Fruit fly (Drosophila melanogaster): ENCODE results near the gene CASK.

The CASK gene

DNA sequence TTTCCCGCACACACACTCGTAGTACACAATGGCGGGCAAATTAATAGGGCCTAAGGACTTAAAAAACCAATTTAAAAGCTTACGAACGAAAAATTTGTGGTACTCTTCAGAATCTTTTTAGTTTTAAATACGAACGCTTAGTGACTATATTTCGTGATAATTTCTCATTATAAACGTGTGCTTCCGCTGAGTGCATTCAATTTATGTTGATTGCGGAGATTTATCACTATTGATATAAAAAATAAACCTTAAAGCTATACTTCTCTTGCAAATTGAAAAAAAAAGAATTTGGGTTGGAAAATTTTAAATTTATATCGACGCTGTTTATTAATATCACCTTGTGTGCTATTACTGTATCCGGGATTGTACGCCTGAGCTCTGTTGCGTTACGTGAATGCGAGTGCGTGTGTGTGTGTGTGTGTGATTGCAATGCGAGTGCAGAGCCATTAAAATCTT, 26.5 kb upstream of the CASK start:
- TF ChIP-seq EcR (GFP tag; optimal IDR thresholded peaks at IDR 0.05) (no peak), psq (optimal IDR thresholded peaks at IDR 0.05) (no peak), Dll (optimal IDR thresholded peaks at IDR 0.05) (no peak), pan (optimal IDR thresholded peaks at IDR 0.05) (no peak), usp (GFP tag; optimal IDR thresholded peaks at IDR 0.05) (no peak), CG8478 (optimal IDR thresholded peaks at IDR 0.05) (no peak)

DNA sequence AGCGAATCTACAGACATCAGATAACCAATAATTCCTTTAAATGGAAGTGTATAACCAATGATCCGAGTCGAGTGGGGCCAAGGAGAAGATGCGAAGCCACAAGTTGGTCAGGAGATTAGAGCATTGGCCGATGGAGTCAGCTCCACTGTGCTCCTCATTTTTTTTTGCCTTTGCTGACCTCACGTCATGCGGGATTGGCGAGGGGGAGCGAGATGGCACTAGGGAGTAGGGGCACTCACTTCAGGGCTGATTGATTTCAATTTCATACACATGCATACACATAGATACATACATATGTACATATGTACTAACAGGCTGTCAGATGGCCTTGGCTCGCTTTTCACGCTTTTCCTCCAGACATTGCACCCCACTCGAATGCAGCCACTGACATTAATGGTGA, 25.8 kb upstream of the CASK start:
- TF ChIP-seq psq (optimal IDR thresholded peaks at IDR 0.05): no peak

DNA sequence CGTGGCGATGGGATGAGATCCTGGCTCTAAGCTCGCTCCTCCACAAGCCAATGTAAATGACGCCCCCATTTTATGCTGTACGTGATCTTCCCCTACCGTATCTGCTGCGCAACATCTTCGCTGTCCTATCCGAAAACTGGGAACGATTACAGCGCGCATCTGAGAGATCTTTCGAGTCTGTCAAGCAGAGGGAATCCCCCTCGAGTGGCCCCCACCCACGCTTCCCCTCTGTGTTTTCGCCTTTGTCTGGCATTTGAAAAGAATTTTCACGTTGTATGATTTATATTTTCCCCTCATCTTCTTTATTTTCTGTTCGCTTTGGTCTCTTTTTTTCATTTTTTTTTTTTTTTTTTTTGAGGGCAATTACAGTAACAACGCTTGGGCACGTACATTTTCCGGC, 25.0 kb upstream of the CASK start:
- no peak for TF ChIP-seq EcR (GFP tag; optimal IDR thresholded peaks at IDR 0.05)
- no peak for TF ChIP-seq pan (optimal IDR thresholded peaks at IDR 0.05)
- no peak for TF ChIP-seq psq (optimal IDR thresholded peaks at IDR 0.05)
- TF ChIP-seq usp (GFP tag; optimal IDR thresholded peaks at IDR 0.05): no peak
- no peak for TF ChIP-seq CG8478 (optimal IDR thresholded peaks at IDR 0.05)
- TF ChIP-seq Dll (optimal IDR thresholded peaks at IDR 0.05): no peak

DNA sequence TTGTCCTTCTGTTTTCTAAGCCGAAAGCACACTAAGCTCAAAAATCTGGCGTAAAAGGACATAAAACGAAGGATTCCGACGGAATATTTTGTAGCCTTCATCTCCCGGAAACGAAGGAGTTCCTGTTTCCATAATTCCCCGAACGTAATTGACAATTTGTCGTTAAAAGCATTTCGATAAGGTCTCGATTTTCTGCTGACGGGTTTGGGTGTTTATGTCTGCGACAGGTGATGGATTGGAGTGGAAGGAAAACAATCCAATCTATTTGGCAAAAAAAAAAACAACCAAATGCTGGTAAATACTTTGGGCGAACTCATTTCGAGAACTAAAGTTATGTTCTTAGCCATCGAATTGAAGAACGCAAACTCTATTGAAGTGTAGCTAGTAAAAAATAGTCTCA, 24.1 kb upstream of the CASK start, which contains the start of gene Gr93d:
TSS of gene Gr93d (minus strand) at position 101 of the 400 bp plus-strand sequence.
- TF ChIP-seq psq (optimal IDR thresholded peaks at IDR 0.05) (no peak), Dll (optimal IDR thresholded peaks at IDR 0.05) (no peak), EcR (GFP tag; optimal IDR thresholded peaks at IDR 0.05) (no peak), CG8478 (optimal IDR thresholded peaks at IDR 0.05) (no peak), pan (optimal IDR thresholded peaks at IDR 0.05) (no peak), usp (GFP tag; optimal IDR thresholded peaks at IDR 0.05) (no peak)

DNA sequence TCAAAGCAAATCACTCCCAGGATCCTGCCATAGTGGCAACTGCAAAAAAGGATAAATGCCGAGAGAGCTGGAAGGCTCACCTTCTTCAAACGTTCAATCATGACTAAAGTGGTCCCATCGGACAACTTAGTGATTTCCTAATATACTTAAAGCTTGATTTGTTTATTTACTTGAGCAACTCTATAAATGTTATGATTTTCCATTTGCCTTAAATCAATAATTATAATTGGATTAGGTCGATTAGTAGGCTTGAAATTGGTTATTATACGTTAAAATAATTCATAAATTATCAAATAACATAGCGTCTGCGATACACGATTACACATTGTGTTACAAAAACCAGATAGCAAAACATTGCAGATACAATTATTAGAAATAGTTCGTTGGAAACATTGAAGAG, 22.7 kb upstream of the CASK start, which contains the start of gene Gr93c:
TSS of gene Gr93c (minus strand) at position 101 of the 400 bp plus-strand sequence.
- no peak for TF ChIP-seq CG8478 (optimal IDR thresholded peaks at IDR 0.05)
- no peak for TF ChIP-seq pan (optimal IDR thresholded peaks at IDR 0.05)
- no peak for TF ChIP-seq psq (optimal IDR thresholded peaks at IDR 0.05)

DNA sequence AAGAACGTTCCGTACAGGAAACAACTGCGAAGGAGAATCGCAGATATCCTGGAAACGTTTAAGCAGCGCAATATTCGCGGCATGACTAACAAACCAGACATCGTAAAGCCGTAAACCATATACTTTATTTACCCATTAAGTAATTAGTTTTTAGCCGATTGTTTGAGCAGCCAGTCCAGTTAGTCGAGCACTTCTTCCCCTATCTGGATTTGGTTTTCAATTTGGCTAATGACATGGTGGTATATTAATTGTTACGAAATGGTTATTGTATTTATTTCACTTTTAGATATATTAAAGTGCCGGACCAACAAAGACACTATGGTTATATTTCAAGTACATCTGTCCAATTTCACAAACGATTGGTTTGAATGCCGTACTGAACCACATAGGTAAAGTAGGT, 21.2 kb upstream of the CASK start, which contains the start of gene Gr93b:
TSS of gene Gr93b (minus strand) at position 101 of the 400 bp plus-strand sequence.
- TF ChIP-seq psq (optimal IDR thresholded peaks at IDR 0.05): no peak
- TF ChIP-seq EcR (GFP tag; optimal IDR thresholded peaks at IDR 0.05): no peak
- TF ChIP-seq pan (optimal IDR thresholded peaks at IDR 0.05): no peak
- TF ChIP-seq CG8478 (optimal IDR thresholded peaks at IDR 0.05): no peak
- TF ChIP-seq usp (GFP tag; optimal IDR thresholded peaks at IDR 0.05): no peak
- TF ChIP-seq Dll (optimal IDR thresholded peaks at IDR 0.05): no peak

DNA sequence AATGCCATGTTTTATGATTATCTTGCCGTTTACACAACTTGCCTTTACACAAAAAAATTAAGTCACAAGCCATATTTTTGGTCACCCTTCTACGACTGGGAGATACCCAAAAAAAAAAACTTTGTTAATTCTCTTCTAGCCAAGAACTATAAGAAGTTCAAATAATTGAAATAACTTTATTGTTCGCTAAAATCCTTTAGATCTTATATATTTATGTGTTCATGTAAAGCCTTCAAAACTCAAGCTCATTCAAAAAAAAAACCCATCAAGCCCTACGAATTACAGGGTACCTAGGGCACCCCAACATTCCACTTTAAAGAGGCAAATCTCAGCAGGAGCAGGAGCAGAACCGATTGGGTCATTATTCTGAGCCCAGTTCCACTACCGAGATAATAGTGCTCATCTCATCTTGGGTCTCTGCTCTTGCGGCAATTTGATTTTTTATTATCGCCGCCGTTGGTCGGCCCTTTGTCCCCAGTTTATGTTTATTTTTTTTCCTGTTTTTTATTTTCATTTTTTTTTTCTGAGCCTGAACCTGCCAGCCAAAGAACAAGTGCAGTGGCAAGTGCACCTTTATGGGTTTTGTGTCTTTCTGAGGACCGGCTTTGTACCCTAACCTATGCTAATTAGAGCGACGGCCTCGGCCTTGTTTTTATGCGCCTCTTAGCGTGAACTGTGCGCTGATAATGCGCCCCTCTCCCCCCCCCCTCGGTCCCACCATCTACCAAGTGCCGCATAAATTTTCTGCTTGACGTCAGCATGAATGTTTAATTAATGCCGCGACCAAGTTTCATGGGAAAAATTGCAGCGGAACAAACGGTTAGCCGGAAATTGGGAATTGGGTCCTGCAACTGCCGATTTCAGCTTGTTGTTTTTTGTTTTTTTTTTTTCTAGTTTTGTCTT, 19.3 kb upstream of the CASK start:
- TF ChIP-seq EcR (GFP tag; optimal IDR thresholded peaks at IDR 0.05): no peak
- TF ChIP-seq Dll (optimal IDR thresholded peaks at IDR 0.05): no peak
- no peak for TF ChIP-seq CG8478 (optimal IDR thresholded peaks at IDR 0.05)
- no peak for TF ChIP-seq pan (optimal IDR thresholded peaks at IDR 0.05)
- TF ChIP-seq psq (optimal IDR thresholded peaks at IDR 0.05): no peak
- no peak for TF ChIP-seq usp (GFP tag; optimal IDR thresholded peaks at IDR 0.05)

DNA sequence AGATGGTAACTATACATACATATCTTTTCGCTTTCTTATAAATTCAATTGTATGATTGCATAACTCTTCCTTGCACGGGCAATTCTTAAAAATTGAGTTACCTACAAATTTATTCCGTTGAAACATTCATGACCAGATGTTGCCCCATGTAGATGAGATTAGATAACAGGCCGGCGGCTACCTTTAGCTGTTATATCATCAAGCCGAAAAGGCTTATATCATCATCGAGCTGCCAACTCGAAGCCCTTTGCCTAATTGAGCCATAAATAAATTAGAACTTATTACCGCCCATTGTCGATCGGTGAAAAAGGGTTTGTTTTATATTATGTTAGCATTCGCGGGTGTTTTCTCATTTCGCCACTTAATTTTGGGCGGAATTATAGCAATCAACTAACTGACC, 18.0 kb upstream of the CASK start:
- TF ChIP-seq EcR (GFP tag; optimal IDR thresholded peaks at IDR 0.05): no peak
- no peak for TF ChIP-seq pan (optimal IDR thresholded peaks at IDR 0.05)
- TF ChIP-seq Dll (optimal IDR thresholded peaks at IDR 0.05): no peak
- TF ChIP-seq CG8478 (optimal IDR thresholded peaks at IDR 0.05): no peak
- no peak for TF ChIP-seq usp (GFP tag; optimal IDR thresholded peaks at IDR 0.05)
- no peak for TF ChIP-seq psq (optimal IDR thresholded peaks at IDR 0.05)

DNA sequence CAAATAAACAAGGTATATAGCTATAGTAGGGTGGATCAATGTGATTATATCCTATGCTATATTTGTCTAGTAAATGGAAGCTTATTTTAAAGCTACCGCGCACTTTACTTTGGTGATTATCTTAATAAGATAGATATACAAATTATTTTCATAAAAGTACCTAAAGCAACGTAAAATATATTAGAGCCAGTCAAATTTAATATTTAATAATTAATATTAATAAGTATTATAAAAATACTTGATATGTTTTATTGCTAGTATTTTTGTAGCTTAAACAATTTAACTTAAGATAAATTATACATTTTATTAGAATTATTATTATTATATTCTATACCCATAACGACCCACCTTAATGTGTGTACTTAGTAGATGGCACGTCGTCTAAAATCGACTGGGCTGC, 17.2 kb upstream of the CASK start:
- no peak for TF ChIP-seq usp (GFP tag; optimal IDR thresholded peaks at IDR 0.05)
- TF ChIP-seq EcR (GFP tag; optimal IDR thresholded peaks at IDR 0.05): no peak
- no peak for TF ChIP-seq pan (optimal IDR thresholded peaks at IDR 0.05)
- TF ChIP-seq Dll (optimal IDR thresholded peaks at IDR 0.05): no peak
- TF ChIP-seq psq (optimal IDR thresholded peaks at IDR 0.05): no peak
- TF ChIP-seq CG8478 (optimal IDR thresholded peaks at IDR 0.05): no peak

DNA sequence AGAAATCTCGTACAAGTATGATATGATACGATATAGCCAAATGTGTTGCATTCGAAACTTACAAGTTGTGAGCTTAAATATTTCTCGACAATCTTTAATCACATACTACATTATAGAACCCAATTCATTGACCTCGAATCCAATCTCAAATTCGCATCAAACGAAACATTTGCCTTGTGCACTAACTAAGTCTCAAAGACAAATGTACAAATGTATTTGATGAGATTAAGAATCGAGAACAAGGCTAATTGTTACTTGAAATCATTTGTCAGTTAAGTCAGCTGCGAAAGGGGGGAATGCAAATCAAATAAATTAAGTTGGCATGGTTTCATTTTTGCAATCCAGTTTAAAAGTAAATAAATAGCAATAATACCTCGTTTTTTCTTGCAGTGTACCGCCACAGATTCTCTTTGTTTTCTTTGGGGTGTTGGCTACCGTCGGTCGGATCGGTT, 16.1 kb upstream of the CASK start:
- no peak for TF ChIP-seq EcR (GFP tag; optimal IDR thresholded peaks at IDR 0.05)
- no peak for TF ChIP-seq usp (GFP tag; optimal IDR thresholded peaks at IDR 0.05)
- TF ChIP-seq psq (optimal IDR thresholded peaks at IDR 0.05): no peak
- no peak for TF ChIP-seq Dll (optimal IDR thresholded peaks at IDR 0.05)
- no peak for TF ChIP-seq pan (optimal IDR thresholded peaks at IDR 0.05)
- no peak for TF ChIP-seq CG8478 (optimal IDR thresholded peaks at IDR 0.05)

DNA sequence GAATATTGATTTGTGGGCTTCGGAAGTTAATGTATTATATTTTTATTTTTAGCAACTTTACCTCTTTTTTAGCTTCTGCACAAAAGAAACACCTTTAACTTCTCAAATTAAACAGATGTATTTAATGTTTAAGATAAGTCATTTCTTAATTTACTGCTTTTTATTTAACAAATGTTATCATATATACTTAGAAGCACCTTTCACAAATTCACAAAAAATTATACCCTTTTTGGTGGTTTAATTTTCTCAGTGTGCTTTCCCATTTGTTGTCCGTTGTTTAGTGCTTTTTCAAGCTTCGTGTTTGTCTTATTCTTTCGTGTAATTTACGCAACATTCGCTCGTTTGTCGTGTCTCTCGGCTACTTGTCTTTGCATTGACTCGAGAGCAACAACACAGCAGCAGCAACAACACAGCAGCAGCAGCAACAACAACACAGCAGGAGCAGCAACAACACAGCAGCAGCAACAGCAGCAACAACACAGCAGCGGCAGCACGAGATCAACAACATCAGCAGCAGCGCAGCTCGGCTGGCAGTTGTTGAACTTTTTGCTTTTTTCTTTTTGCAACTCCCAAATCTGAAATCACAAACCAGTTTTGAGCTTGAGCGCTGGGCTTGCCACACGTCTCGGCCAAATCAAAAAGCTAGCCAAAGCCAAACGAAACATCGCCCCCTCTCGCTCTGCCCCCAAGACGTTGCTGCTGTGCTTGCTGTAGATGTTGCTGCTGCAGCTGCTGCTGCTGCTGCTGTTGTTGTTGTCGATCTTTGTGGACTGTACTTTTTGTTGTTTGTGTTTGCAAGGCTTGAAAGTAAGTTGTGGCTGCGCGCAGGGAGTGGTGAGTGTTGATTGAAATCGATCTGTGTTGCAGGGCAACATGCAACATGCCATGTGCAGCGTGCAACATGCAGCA, 14.8 kb upstream of the CASK start:
- no peak for TF ChIP-seq usp (GFP tag; optimal IDR thresholded peaks at IDR 0.05)
- peak in 1 of 2 experiments; percentile 89 for TF ChIP-seq EcR (GFP tag; optimal IDR thresholded peaks at IDR 0.05)
- no peak for TF ChIP-seq Dll (optimal IDR thresholded peaks at IDR 0.05)

DNA sequence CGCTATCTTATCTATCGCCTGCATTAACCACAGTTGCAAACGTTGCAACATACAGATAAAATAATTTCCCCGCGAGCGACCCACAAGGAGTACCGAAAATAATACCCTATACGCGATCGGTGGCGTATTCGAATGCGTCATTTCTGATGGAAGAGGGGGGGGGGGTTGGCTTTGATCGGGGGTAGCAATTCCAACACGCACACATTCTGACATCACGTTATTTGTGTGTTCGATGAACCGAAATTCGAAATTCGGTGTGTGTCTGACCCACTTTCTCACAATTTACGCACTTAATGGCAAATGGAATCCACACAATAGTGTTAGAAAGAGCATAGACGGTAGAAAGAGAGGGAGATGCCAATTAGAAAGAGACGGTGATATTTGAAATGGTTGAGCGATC, 14.1 kb upstream of the CASK start:
- no peak for TF ChIP-seq pan (optimal IDR thresholded peaks at IDR 0.05)
- TF ChIP-seq CG8478 (optimal IDR thresholded peaks at IDR 0.05): no peak
- TF ChIP-seq Dll (optimal IDR thresholded peaks at IDR 0.05): no peak
- no peak for TF ChIP-seq usp (GFP tag; optimal IDR thresholded peaks at IDR 0.05)
- no peak for TF ChIP-seq EcR (GFP tag; optimal IDR thresholded peaks at IDR 0.05)
- no peak for TF ChIP-seq psq (optimal IDR thresholded peaks at IDR 0.05)

Measured in whole organism.